Fruit fly (Drosophila melanogaster): ENCODE measurements around the gene CG42487.

dm6 chr3R:27916355-27917019 lies 42.6 kb downstream of the CG42487 start, which contains the start of the genes CG5003 and mRpS22:
- TF ChIP-seq Myc (optimal IDR thresholded peaks at IDR 0.05), result no peak
- no peak for TF ChIP-seq insv (optimal IDR thresholded peaks at IDR 0.05)
- TF ChIP-seq h (optimal IDR thresholded peaks at IDR 0.05), result no peak

Measured in Kc167 (cell line).